Worm (Caenorhabditis elegans): ENCODE results near the gene Y54G2A.13.

Y54G2A.13 gene

ce11 chrIV:2819633-2820032 is at the start of gene Y54G2A.13:
Y54G2A.13 (minus strand) TSS chrIV:2819733.
- TF ChIP-seq him-1 (tag; optimal IDR thresholded peaks at IDR 0.05) (no peak), W03F9.2 (tag; optimal IDR thresholded peaks at IDR 0.05) (no peak), dao-5 (tag; optimal IDR thresholded peaks at IDR 0.05) (no peak)

ce11 chrIV:2864743-2865142 is 45.2 kb upstream of the Y54G2A.13 start, which contains the start of gene Y54G2A.16:
Y54G2A.16 (minus strand) TSS chrIV:2864843.
- TF ChIP-seq dao-5 (tag; optimal IDR thresholded peaks at IDR 0.05): no peak
- TF ChIP-seq W03F9.2 (tag; optimal IDR thresholded peaks at IDR 0.05): no peak
- no peak for TF ChIP-seq him-1 (tag; optimal IDR thresholded peaks at IDR 0.05)

ce11 chrIV:2858734-2859133 is 39.2 kb upstream of the Y54G2A.13 start:
- TF ChIP-seq him-1 (tag; optimal IDR thresholded peaks at IDR 0.05): no peak
- TF ChIP-seq W03F9.2 (tag; optimal IDR thresholded peaks at IDR 0.05): no peak
- TF ChIP-seq dao-5 (tag; optimal IDR thresholded peaks at IDR 0.05): no peak

- TF ChIP-seq him-1 (tag; optimal IDR thresholded peaks at IDR 0.05) (no peak), W03F9.2 (tag; optimal IDR thresholded peaks at IDR 0.05) (no peak), dao-5 (tag; optimal IDR thresholded peaks at IDR 0.05) (no peak)
These were observed 35.7 kb upstream of the Y54G2A.13 start for ce11 chrIV:2855056-2855752.

- TF ChIP-seq W03F9.2 (tag; optimal IDR thresholded peaks at IDR 0.05) (no peak), him-1 (tag; optimal IDR thresholded peaks at IDR 0.05) (no peak)
These were observed 34.6 kb upstream of the Y54G2A.13 start for ce11 chrIV:2854161-2854560.

- TF ChIP-seq W03F9.2 (tag; optimal IDR thresholded peaks at IDR 0.05) (no peak), dao-5 (tag; optimal IDR thresholded peaks at IDR 0.05) (no peak), him-1 (tag; optimal IDR thresholded peaks at IDR 0.05) (no peak)
These were observed 33.6 kb upstream of the Y54G2A.13 start, which contains the start of gene Y54G2A.49 for ce11 chrIV:2853164-2853563. Y54G2A.49 (minus strand) TSS chrIV:2853264.

ce11 chrIV:2851625-2852024 is 32.1 kb upstream of the Y54G2A.13 start:
- TF ChIP-seq W03F9.2 (tag; optimal IDR thresholded peaks at IDR 0.05) (no peak), dao-5 (tag; optimal IDR thresholded peaks at IDR 0.05) (no peak), him-1 (tag; optimal IDR thresholded peaks at IDR 0.05) (no peak)

ce11 chrIV:2850586-2850985 is 31.1 kb upstream of the Y54G2A.13 start, which contains the start of gene clec-85:
clec-85 (plus strand) TSS chrIV:2850886.
- TF ChIP-seq dao-5 (tag; optimal IDR thresholded peaks at IDR 0.05) (no peak), him-1 (tag; optimal IDR thresholded peaks at IDR 0.05) (no peak), W03F9.2 (tag; optimal IDR thresholded peaks at IDR 0.05) (no peak)

ce11 chrIV:2849269-2849668 is 29.7 kb upstream of the Y54G2A.13 start:
- TF ChIP-seq dao-5 (tag; optimal IDR thresholded peaks at IDR 0.05) (no peak), him-1 (tag; optimal IDR thresholded peaks at IDR 0.05) (no peak), W03F9.2 (tag; optimal IDR thresholded peaks at IDR 0.05) (no peak)

ce11 chrIV:2846264-2846663 is 26.7 kb upstream of the Y54G2A.13 start, which contains the start of gene Y54G2A.40:
Y54G2A.40 (plus strand) TSS chrIV:2846476.
- no peak for TF ChIP-seq W03F9.2 (tag; optimal IDR thresholded peaks at IDR 0.05)
- no peak for TF ChIP-seq dao-5 (tag; optimal IDR thresholded peaks at IDR 0.05)
- no peak for TF ChIP-seq him-1 (tag; optimal IDR thresholded peaks at IDR 0.05)

- no peak for TF ChIP-seq W03F9.2 (tag; optimal IDR thresholded peaks at IDR 0.05)
- no peak for TF ChIP-seq dao-5 (tag; optimal IDR thresholded peaks at IDR 0.05)
These were observed 24.3 kb upstream of the Y54G2A.13 start, which contains the start of gene Y54G2A.15 for ce11 chrIV:2843882-2844281. Y54G2A.15 (minus strand) TSS chrIV:2843982.

- no peak for TF ChIP-seq W03F9.2 (tag; optimal IDR thresholded peaks at IDR 0.05)
- TF ChIP-seq dao-5 (tag; optimal IDR thresholded peaks at IDR 0.05): no peak
- no peak for TF ChIP-seq him-1 (tag; optimal IDR thresholded peaks at IDR 0.05)
These were observed 22.6 kb upstream of the Y54G2A.13 start, which contains the start of gene clec-84 for ce11 chrIV:2842162-2842561. clec-84 (plus strand) TSS chrIV:2842462.

ce11 chrIV:2841260-2841659 is 21.7 kb upstream of the Y54G2A.13 start, which contains the start of gene clec-83:
clec-83 (minus strand) TSS chrIV:2841472.
- no peak for TF ChIP-seq W03F9.2 (tag; optimal IDR thresholded peaks at IDR 0.05)

- TF ChIP-seq W03F9.2 (tag; optimal IDR thresholded peaks at IDR 0.05): no peak
- TF ChIP-seq him-1 (tag; optimal IDR thresholded peaks at IDR 0.05): no peak
- TF ChIP-seq dao-5 (tag; optimal IDR thresholded peaks at IDR 0.05): no peak
These were observed 18.8 kb upstream of the Y54G2A.13 start, which contains the start of gene Y54G2A.7 for ce11 chrIV:2838308-2838707. Y54G2A.7 (plus strand) TSS chrIV:2838608.

ce11 chrIV:2835364-2835763 is 15.8 kb upstream of the Y54G2A.13 start, which contains the start of gene clec-82:
clec-82 (plus strand) TSS chrIV:2835664.
- TF ChIP-seq dao-5 (tag; optimal IDR thresholded peaks at IDR 0.05) (no peak), him-1 (tag; optimal IDR thresholded peaks at IDR 0.05) (no peak), W03F9.2 (tag; optimal IDR thresholded peaks at IDR 0.05) (no peak)

Data from whole organism, L4/young adult.